Worm (Caenorhabditis elegans) whole organism, L3 larva: Measurements from ENCODE around the gene F41C3.11.

Experiments
- R02D3.7 ChIP-seq: fragments of 150-350 bp; optimal IDR thresholded peaks from 2 replicates; lab custom pipeline; 2014; ENCODE audit warnings: missing biosample characterization, missing genetic modification characterization
- ZK546.5 ChIP-seq: sonication (generic microtip); optimal IDR thresholded peaks from 2 replicates; lab custom pipeline; 2017; ENCODE audit warnings: missing biosample characterization, missing genetic modification characterization
- aly-2 ChIP-seq: fragments of 150-350 bp; optimal IDR thresholded peaks from 2 replicates; lab custom pipeline; 2014; ENCODE audit warnings: missing biosample characterization, missing genetic modification characterization
- ama-1 ChIP-seq: fragments of 150-350 bp; optimal IDR thresholded peaks from 2 replicates; lab custom pipeline; 2018
- ceh-16 ChIP-seq: sonication (generic microtip); optimal IDR thresholded peaks from 2 replicates; lab custom pipeline; 2017; ENCODE audit warnings: missing biosample characterization, missing genetic modification characterization
- ceh-82 ChIP-seq: fragments of 150-350 bp; optimal IDR thresholded peaks from 2 replicates; lab custom pipeline; 2014; ENCODE audit warnings: missing biosample characterization, missing genetic modification characterization
- ceh-9 ChIP-seq: sonication (generic microtip); optimal IDR thresholded peaks from 2 replicates; lab custom pipeline; 2018; ENCODE audit warnings: missing biosample characterization, missing genetic modification characterization
- egl-27 ChIP-seq: sonication (generic microtip); optimal IDR thresholded peaks from 4 replicates; lab custom pipeline; 2017; ENCODE audit warnings: missing biosample characterization, missing genetic modification reagents, missing genetic modification characterization
- egl-5 ChIP-seq: fragments of 150-350 bp; optimal IDR thresholded peaks from 2 replicates; lab custom pipeline; 2017; ENCODE audit warnings: missing biosample characterization, missing genetic modification reagents, missing genetic modification characterization, inconsistent platforms
- elt-1 ChIP-seq: fragments of 150-350 bp; optimal IDR thresholded peaks from 2 replicates; lab custom pipeline; 2014; ENCODE audit warnings: missing biosample characterization, missing genetic modification characterization
- elt-2 ChIP-seq: sonication (generic microtip); optimal IDR thresholded peaks from 2 replicates; lab custom pipeline; 2016; ENCODE audit warnings: missing genetic modification reagents, mild to moderate bottlenecking, missing genetic modification characterization, missing compliant biosample characterization
- eor-1 ChIP-seq, 2 experiments: fragments of 150-350 bp; optimal IDR thresholded peaks; 2 replicates each; lab custom pipeline; 2014 to 2018; ENCODE audit warnings: missing biosample characterization in 2 of 2, missing genetic modification characterization in 2 of 2
- fkh-2 ChIP-seq: fragments of 150-350 bp; optimal IDR thresholded peaks from 2 replicates; lab custom pipeline; 2014; ENCODE audit warnings: missing biosample characterization, missing genetic modification reagents, missing genetic modification characterization
- fos-1 ChIP-seq: fragments of 150-350 bp; optimal IDR thresholded peaks from 2 replicates; lab custom pipeline; 2014; ENCODE audit warnings: missing biosample characterization, missing genetic modification characterization
- hmg-11 ChIP-seq: sonication (generic microtip); optimal IDR thresholded peaks from 2 replicates; lab custom pipeline; 2016; ENCODE audit warnings: missing genetic modification characterization, missing compliant biosample characterization
- lin-15B ChIP-seq: fragments of 150-350 bp; optimal IDR thresholded peaks from 2 replicates; lab custom pipeline; 2014; ENCODE audit warnings: missing biosample characterization, missing genetic modification characterization
- mdl-1 ChIP-seq: fragments of 150-350 bp; optimal IDR thresholded peaks from 2 replicates; lab custom pipeline; 2014; ENCODE audit warnings: missing biosample characterization, missing genetic modification characterization
- mml-1 ChIP-seq: fragments of 150-350 bp; sonication (generic microtip); optimal IDR thresholded peaks from 3 replicates; lab custom pipeline; 2014; ENCODE audit warnings: missing biosample characterization, missing genetic modification characterization
- nhr-11 ChIP-seq: fragments of 150-350 bp; optimal IDR thresholded peaks from 2 replicates; lab custom pipeline; 2014; ENCODE audit warnings: missing biosample characterization, missing genetic modification characterization
- nhr-23 ChIP-seq: fragments of 150-350 bp; optimal IDR thresholded peaks from 2 replicates; lab custom pipeline; 2014; ENCODE audit warnings: missing biosample characterization, missing genetic modification reagents, missing genetic modification characterization
- nhr-237 ChIP-seq: fragments of 150-350 bp; optimal IDR thresholded peaks from 2 replicates; lab custom pipeline; 2014; ENCODE audit warnings: missing biosample characterization, missing genetic modification characterization
- nhr-25 ChIP-seq: sonication (generic microtip); optimal IDR thresholded peaks from 2 replicates; lab custom pipeline; 2017; ENCODE audit warnings: missing biosample characterization, missing genetic modification characterization
- nhr-28 ChIP-seq: fragments of 150-350 bp; optimal IDR thresholded peaks from 2 replicates; lab custom pipeline; 2014; ENCODE audit warnings: missing biosample characterization, missing genetic modification characterization
- nhr-43 ChIP-seq: sonication (generic microtip); optimal IDR thresholded peaks from 2 replicates; lab custom pipeline; 2016; ENCODE audit warnings: mild to moderate bottlenecking, missing genetic modification characterization, missing compliant biosample characterization; ENCODE audit not compliant: poor library complexity, severe bottlenecking
- nhr-77 ChIP-seq: fragments of 150-350 bp; optimal IDR thresholded peaks from 2 replicates; lab custom pipeline; 2014; ENCODE audit warnings: missing biosample characterization, missing genetic modification characterization
- pha-4 ChIP-seq: fragments of 150-350 bp; optimal IDR thresholded peaks from 2 replicates; lab custom pipeline; 2014; ENCODE audit warnings: missing biosample characterization, missing genetic modification reagents, missing genetic modification characterization
- pqm-1 ChIP-seq: fragments of 150-350 bp; optimal IDR thresholded peaks from 2 replicates; lab custom pipeline; 2017; ENCODE audit warnings: missing biosample characterization, missing genetic modification characterization, inconsistent platforms
- sea-2 ChIP-seq: fragments of 150-350 bp; sonication (generic microtip); optimal IDR thresholded peaks from 4 replicates; lab custom pipeline; 2014; ENCODE audit warnings: missing biosample characterization, missing genetic modification reagents, missing genetic modification characterization
- skn-1 ChIP-seq: fragments of 150-350 bp; optimal IDR thresholded peaks from 2 replicates; lab custom pipeline; 2014; ENCODE audit warnings: missing biosample characterization, missing genetic modification characterization
- snpc-4 ChIP-seq: fragments of 150-350 bp; optimal IDR thresholded peaks from 2 replicates; lab custom pipeline; 2014; ENCODE audit warnings: missing biosample characterization, missing genetic modification characterization
- tbx-2 ChIP-seq: sonication (generic microtip); optimal IDR thresholded peaks from 2 replicates; lab custom pipeline; 2016; ENCODE audit warnings: mild to moderate bottlenecking, missing genetic modification characterization, missing compliant biosample characterization
- unc-62 ChIP-seq: fragments of 150-350 bp; sonication (generic microtip); optimal IDR thresholded peaks from 4 replicates; lab custom pipeline; 2014; ENCODE audit warnings: missing biosample characterization, missing genetic modification reagents, missing genetic modification characterization
- zag-1 ChIP-seq: fragments of 150-350 bp; optimal IDR thresholded peaks from 2 replicates; lab custom pipeline; 2014; ENCODE audit warnings: missing biosample characterization, missing genetic modification characterization
- ztf-11 ChIP-seq: fragments of 150-350 bp; optimal IDR thresholded peaks from 2 replicates; lab custom pipeline; 2014; ENCODE audit warnings: missing biosample characterization, missing genetic modification characterization

The F41C3.11 gene

DNA sequence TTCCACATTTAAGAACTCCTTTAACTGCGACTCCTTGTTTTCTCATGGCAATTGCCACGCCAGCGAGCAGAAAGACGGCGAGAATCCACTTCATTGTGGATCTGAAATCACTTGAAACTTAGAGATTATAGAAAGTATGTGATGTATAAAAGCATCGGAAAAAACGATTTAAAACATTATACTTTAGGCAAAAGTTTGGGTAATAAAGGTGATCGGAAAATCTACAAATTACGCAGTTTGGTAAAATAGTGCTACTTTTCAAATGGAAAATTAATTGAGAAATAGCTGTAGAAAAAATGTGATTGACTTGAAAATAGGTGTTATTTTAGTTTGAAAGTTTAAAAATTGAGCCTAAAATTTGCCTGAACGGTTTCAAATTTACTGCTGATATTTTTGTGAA, 6.0 kb downstream of the F41C3.11 start, which contains the start of gene ttr-41:
Gene ttr-41 (minus strand): TSS at position 101 of the 400 bp plus-strand sequence.
- TF ChIP-seq ceh-9 (tag; lab: Kevin White, UChicago) (no peak), lin-15B (tag; lab: Kevin White, UChicago) (no peak), ama-1 (lab: Kevin White, UChicago) (no peak), unc-62 (GFP tag; lab: Kevin White, UChicago) (no peak), nhr-77 (no peak), nhr-43 (tag; lab: Kevin White, UChicago) (no peak), pqm-1 (tag; lab: Kevin White, UChicago) (no peak), nhr-28 (no peak), fkh-2 (tag; lab: Kevin White, UChicago) (no peak), ceh-16 (tag; lab: Kevin White, UChicago) (no peak), mdl-1 (no peak), tbx-2 (tag; lab: Kevin White, UChicago) (no peak), eor-1 (tag; optimal IDR thresholded peaks at IDR 0.05; lab: Kevin White, UChicago) (no peak)

DNA sequence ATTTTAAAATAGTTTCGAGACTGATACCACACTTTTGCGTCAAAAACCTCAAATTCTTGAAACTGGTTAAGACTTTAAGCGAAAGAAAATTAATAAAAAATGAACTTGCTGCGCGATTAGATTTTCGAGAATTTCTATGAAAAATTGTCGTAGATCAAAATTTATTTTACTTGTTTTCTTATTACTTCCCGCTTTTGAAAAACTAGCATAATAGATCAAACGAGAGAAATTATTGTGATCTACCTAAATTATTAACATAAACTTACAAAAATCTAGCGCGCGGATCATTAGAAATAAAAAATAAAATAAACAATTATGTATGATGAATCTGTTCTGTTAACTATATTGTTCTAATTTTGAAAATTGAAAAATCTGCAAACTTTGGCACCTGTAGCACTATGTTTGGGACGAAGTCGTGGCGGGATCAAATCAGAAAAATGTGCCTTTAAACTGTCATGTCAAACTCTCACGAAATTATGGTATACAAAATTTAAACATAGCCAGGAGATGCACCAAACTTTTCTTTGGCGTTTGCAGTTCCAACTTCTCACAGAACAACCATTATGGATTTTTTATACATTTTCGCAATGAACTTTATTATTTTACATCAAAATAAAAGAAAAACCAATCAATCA, 6.9 kb downstream of the F41C3.11 start:
- TF ChIP-seq ama-1 (lab: Kevin White, UChicago) = peak; percentile 72
- TF ChIP-seq elt-2 (tag; lab: Kevin White, UChicago) = peak; percentile 37
- no peak for TF ChIP-seq ceh-9 (tag; lab: Kevin White, UChicago)
- TF ChIP-seq, all 47 proteins: peak for 2

DNA sequence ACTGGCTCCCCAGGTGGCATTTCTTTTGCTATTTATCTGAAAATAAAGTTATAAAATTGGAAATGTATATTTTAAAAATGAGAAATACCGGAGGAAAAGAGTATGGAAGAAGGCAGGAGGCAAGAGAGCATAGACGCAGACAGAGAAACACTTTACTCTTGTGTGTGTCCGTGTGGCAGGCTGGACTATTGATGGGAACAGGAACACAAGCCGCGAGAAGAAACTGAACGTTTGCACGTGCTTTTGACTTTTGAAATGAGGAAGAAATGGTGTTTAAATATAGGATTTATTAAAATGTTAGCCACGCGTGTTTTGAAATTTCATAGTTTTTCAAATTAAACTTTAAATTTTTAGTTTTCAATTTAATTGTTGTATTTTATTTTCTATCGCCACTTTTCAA, 7.6 kb downstream of the F41C3.11 start, which contains the start of gene F10G7.10:
Gene F10G7.10 (minus strand): TSS at position 145 of the 400 bp plus-strand sequence.
- TF ChIP-seq nhr-11 (tag; lab: Kevin White, UChicago) (no peak), hmg-11 (peak; percentile 56), fos-1 (tag; lab: Kevin White, UChicago) (no peak), skn-1 (tag; lab: Kevin White, UChicago) (no peak), R02D3.7 (tag; lab: Kevin White, UChicago) (no peak), elt-2 (tag; lab: Kevin White, UChicago) (peak; percentile 49), elt-1 (tag; lab: Kevin White, UChicago) (no peak), fkh-2 (tag; lab: Kevin White, UChicago) (no peak), mdl-1 (no peak), ZK546.5 (tag; lab: Kevin White, UChicago) (no peak), zag-1 (tag; lab: Kevin White, UChicago) (no peak), ztf-11 (tag; lab: Kevin White, UChicago) (no peak), nhr-43 (tag; lab: Kevin White, UChicago) (no peak), sea-2 (GFP tag; lab: Kevin White, UChicago) (no peak), pha-4 (tag; lab: Kevin White, UChicago) (peak; percentile 52), nhr-28 (no peak), nhr-77 (no peak), ceh-82 (tag; lab: Kevin White, UChicago) (no peak), mml-1 (tag; lab: Kevin White, UChicago) (no peak)

DNA sequence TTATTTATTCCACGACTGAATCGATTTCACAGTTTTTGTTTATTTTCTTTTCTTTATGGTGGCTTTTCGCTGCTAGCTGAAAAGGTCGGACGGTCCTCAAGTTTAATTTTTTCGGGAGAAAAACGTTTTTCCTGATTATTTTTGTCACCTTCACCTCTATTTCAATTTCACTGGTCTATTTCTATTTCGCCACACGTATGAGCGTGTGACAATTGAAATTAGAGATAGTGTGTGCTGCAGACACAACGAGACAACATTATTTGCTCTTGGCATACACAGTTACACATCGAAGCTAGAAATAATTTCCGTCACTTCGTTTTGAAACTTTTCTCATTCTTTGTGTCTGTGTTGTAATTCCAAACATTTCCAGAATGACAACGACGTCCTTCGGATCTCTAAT, 18.1 kb downstream of the F41C3.11 start, which contains the start of gene F41C3.8:
Gene F41C3.8 (plus strand): TSS at position 371 of the 400 bp plus-strand sequence.
- TF ChIP-seq nhr-77 (no peak), elt-2 (tag; lab: Kevin White, UChicago) (peak; percentile 78), ztf-11 (tag; lab: Kevin White, UChicago) (no peak), pha-4 (tag; lab: Kevin White, UChicago) (peak; percentile 56)

DNA sequence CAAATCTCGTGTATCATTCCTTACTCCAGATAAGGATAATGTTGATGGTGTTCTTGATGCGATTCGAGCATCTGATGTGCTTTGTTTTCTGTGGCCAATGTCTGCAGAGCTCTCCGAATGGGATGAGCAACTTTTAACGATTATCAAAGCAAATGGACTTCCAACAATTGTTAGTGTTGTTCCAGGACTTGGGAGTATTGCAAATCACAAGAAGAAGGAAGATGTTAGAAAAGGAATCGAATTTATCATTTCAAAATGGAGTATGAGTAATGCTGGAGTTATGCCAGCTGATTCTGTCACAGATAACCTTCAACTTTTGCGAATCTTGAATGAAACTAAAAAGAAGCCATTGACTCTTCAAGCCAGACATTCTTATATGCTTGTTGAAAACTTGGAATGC, 22.9 kb downstream of the F41C3.11 start:
- TF ChIP-seq nhr-28 (no peak), nhr-23 (tag; lab: Kevin White, UChicago) (no peak), egl-27 (tag; lab: Kevin White, UChicago) (no peak), nhr-237 (tag; lab: Kevin White, UChicago) (no peak), nhr-25 (tag; lab: Kevin White, UChicago) (no peak), egl-5 (no peak), snpc-4 (no peak), nhr-11 (tag; lab: Kevin White, UChicago) (no peak), aly-2 (no peak)
